Fruit fly (Drosophila melanogaster) S2 (cell line): ENCODE measurements around the gene CG34174.

Source experiments
- CG8478 ChIP-seq: fragments of >200 bp; optimal IDR thresholded peaks from 2 replicates; lab custom pipeline; 2018
- CTCF ChIP-seq, 2 experiments: fragments of >200 bp; optimal IDR thresholded peaks; 2 replicates each; lab custom pipeline; 2018

The CG34174 gene

DNA sequence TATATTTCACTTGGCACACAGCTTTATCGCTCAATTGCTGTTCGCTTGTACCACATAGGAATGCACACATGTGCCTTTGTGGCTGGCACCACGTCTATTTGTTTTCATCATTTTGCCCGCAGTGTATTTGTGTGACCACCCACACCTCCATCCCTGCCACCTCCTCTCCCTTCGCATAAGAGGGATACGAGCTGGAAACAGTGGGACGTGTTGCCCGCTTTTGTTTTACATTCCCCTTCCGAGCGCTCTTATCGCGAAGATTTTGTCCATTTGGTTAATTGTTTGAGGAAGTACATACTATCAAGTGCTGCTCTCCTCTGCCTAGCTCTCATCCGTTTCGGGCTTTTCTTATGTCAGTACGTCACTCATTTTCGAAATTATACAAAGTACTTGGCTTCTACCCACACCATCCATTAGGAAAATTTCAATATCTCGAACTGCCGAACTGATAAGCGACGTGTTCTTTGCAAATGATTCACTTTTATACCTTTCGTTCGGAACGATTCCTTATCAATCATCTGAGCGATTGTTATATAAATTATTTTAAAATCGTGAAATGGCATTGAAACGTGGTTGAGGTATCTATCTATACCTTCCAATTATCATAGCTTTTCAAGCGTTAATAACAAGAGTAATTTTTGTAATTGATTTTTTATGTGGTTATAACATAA is 14.2 kb downstream of the CG34174 start:
- TF ChIP-seq CG8478 (no peak), CTCF (optimal IDR thresholded peaks at IDR 0.05; lab: Kevin White, UChicago) (no peak)

DNA sequence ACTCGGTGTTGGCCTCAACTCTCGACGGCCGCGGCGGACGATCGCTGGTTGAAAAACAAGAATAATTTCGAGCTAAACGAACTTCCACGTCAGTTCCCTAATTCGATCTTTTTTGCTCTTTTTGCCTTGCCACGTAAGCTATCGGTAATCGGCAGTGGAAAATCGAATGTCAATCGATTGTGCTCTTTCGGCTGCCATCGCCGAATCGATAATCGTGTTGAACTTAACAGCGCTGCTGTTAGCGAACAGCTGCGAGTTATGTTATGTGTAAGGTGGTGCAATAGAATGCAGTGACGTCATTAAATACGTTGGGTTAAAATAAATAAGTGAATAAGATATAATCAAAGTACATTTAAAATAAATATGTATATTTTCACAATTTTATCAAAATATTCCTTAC is 22.7 kb downstream of the CG34174 start, which contains the start of gene Sec24CD:
TSS of gene Sec24CD (minus strand) at position 123 of the 400 bp plus-strand sequence.
- TF ChIP-seq CTCF (optimal IDR thresholded peaks at IDR 0.05; lab: Kevin White, UChicago) (no peak), CG8478 (no peak)

- TF ChIP-seq CTCF (optimal IDR thresholded peaks at IDR 0.05; lab: Kevin White, UChicago), result no peak
- no peak for TF ChIP-seq CG8478
Measured at dm6 chr2L:2238151-2238550, 24.1 kb downstream of the CG34174 start, which contains the start of gene Tengl3. Gene Tengl3 (minus strand): TSS chr2L:2238251.

dm6 chr2L:2239284-2239683 is 25.2 kb downstream of the CG34174 start, which contains the start of gene Tengl2:
Gene Tengl2 (minus strand): TSS chr2L:2239384.
- TF ChIP-seq CTCF (optimal IDR thresholded peaks at IDR 0.05; lab: Kevin White, UChicago), result no peak
- TF ChIP-seq CG8478, result no peak

DNA sequence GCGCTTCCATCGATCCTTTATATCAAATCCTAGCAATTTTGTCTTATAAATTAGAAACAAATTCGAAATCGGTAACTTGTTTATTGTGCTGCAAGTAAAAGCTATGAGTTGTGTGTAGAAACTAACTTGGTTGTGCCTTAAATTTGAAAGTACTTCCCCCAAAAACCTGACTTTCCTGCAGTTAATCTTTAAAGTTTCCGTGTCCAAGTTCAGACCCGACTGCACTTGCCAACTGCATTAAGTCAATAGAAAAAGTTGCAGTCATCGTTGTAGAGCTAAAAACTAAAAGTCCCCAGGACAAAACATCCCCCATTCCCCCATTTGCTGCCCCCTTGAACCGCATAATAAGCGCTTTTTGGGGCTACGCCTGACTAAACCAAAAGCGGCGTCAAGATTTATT is 26.4 kb downstream of the CG34174 start, which contains the start of gene Tengl1:
TSS of gene Tengl1 (minus strand) at position 101 of the 400 bp plus-strand sequence.
- TF ChIP-seq CTCF (optimal IDR thresholded peaks at IDR 0.05; lab: Kevin White, UChicago), result no peak
- TF ChIP-seq CG8478, result no peak

dm6 chr2L:2242139-2242538 is 28.1 kb downstream of the CG34174 start, which contains the start of gene CG4267:
Gene CG4267 (plus strand): TSS chr2L:2242378.
- TF ChIP-seq CTCF (optimal IDR thresholded peaks at IDR 0.05; lab: Kevin White, UChicago), result no peak
- no peak for TF ChIP-seq CG8478

DNA sequence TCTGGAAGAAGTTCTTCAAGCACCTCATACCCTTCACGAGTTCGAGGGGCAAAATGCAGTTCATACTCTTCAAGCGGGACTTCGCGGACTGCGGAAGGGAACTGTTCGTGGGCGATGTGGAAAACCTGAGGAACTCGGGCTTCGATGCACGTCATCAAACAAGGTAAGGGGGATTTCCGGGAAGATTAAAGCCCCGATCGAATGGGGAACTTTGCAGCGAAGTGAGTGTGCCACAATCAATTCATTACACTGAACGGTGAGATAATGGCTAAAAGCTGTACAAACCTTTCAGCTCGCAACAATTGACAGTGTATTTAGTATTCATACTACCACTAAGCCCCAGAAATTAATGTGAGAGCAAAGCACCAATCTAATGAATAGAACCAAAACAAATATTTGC is 28.7 kb downstream of the CG34174 start:
- TF ChIP-seq CTCF (optimal IDR thresholded peaks at IDR 0.05; lab: Kevin White, UChicago) (no peak), CG8478 (no peak)

dm6 chr2L:2249578-2249977 is 35.5 kb downstream of the CG34174 start:
- TF ChIP-seq CG8478 (no peak), CTCF (optimal IDR thresholded peaks at IDR 0.05; lab: Kevin White, UChicago) (no peak)

DNA sequence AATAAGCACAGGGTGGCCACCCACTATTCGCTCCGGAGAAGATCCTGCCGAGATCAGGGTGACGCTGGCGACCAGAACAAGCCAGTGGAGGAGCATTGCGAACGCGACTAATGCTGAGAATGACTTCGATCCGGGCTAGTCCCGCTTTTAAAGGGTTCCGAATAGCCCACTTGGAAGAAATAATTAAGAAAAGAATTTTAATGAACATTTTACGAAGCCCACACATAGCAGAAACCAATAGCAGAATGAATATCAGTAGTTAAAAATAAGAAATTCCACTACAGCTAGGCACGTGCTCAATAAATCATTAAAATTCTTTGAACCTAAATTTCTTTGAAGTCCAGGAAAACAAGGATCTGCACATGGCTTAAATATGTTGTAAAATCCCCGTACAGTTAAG is 37.1 kb downstream of the CG34174 start, which contains the start of gene Ser12:
TSS of gene Ser12 (minus strand) at position 101 of the 400 bp plus-strand sequence.
- no peak for TF ChIP-seq CG8478
- no peak for TF ChIP-seq CTCF (optimal IDR thresholded peaks at IDR 0.05; lab: Kevin White, UChicago)

dm6 chr2L:2252241-2252640 is 38.2 kb downstream of the CG34174 start, which contains the start of gene CG17239:
Gene CG17239 (minus strand): TSS chr2L:2252341.
- TF ChIP-seq CTCF (optimal IDR thresholded peaks at IDR 0.05; lab: Kevin White, UChicago) (no peak), CG8478 (no peak)

DNA sequence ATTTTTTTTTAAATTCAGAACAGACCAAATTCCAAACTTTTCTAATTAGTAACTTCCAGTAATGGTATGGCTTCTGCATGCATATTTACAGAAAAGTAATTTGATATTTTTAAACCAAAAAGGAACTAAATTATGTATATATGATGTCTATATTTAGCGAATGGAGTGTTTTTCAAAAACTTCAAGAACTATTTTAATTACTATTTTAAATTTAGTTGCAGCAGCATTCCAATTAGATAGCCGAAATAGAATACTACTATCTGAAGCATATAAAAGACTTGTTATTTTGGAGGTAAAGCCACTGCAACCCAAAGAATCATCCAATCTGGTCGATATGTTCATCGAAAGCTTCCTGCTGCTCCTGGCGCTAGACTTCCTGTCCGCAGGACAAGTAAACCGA is 38.7 kb downstream of the CG34174 start, which contains the start of gene CG17234:
TSS of gene CG17234 (plus strand) at position 301 of the 400 bp plus-strand sequence.
- TF ChIP-seq CTCF (optimal IDR thresholded peaks at IDR 0.05; lab: Kevin White, UChicago), result no peak
- no peak for TF ChIP-seq CG8478

dm6 chr2L:2254950-2255349 is 40.9 kb downstream of the CG34174 start, which contains the start of gene Send1:
Gene Send1 (minus strand): TSS chr2L:2255050.
- no peak for TF ChIP-seq CTCF (optimal IDR thresholded peaks at IDR 0.05; lab: Kevin White, UChicago)
- TF ChIP-seq CG8478, result no peak

DNA sequence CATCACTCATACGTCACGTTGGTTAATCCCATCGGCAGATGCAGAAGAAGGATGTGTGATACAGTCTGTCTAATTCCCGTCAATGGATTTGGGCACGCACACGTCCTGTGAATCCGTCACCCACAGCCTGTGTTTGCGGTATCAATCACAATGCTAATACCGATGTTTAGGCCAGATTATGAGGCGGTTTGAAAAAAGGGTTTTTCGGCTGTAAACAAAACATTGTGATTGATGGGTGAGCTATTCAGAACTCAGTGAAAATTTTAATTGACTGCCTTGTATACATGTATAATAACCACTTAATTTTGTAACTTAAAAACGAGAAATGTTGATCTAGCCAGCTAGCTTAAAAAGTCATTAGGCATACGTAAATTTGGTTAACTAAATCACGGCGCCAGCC is 49.1 kb downstream of the CG34174 start, which contains the start of gene CG4270:
TSS of gene CG4270 (plus strand) at position 301 of the 400 bp plus-strand sequence.
- TF ChIP-seq CG8478 (no peak), CTCF (optimal IDR thresholded peaks at IDR 0.05; lab: Kevin White, UChicago) (no peak)
